Worm (Caenorhabditis elegans) whole organism, young adult: Measurements from ENCODE around the gene rbm-26.

ENCODE experiments used
- F22D6.2 ChIP-seq: sonication (generic microtip); optimal IDR thresholded peaks from 2 replicates; lab custom pipeline; 2016; ENCODE audit warnings: mild to moderate bottlenecking, missing genetic modification characterization, missing compliant biosample characterization
- F23B12.7 ChIP-seq: sonication (generic microtip); optimal IDR thresholded peaks from 2 replicates; lab custom pipeline; 2017; ENCODE audit warnings: missing genetic modification characterization, mild to moderate bottlenecking, missing compliant biosample characterization, antibody characterized with exemption, moderate library complexity; ENCODE audit not compliant: insufficient read depth
- F33H1.4 ChIP-seq: fragments of 200-800 bp; sonication (Bioruptor generic); IDR thresholded peaks from 2 replicates; pipeline ENCODE4 v1.3.6; 2022; ENCODE audit warnings: missing genetic modification reagents, missing genetic modification characterization, missing compliant biosample characterization
- Y95B8A.8 ChIP-seq: fragments of 200-800 bp; sonication (Bioruptor generic); IDR thresholded peaks from 2 replicates; pipeline ENCODE4 v1.3.6; 2022; ENCODE audit warnings: missing genetic modification reagents, missing genetic modification characterization, missing compliant biosample characterization
- ZK185.1 ChIP-seq: sonication (generic microtip); optimal IDR thresholded peaks from 2 replicates; lab custom pipeline; 2016; ENCODE audit warnings: mild to moderate bottlenecking, missing genetic modification characterization, missing compliant biosample characterization; ENCODE audit not compliant: poor library complexity, severe bottlenecking
- aptf-3 ChIP-seq: fragments of 200-800 bp; sonication (Bioruptor generic); IDR thresholded peaks from 2 replicates; pipeline ENCODE4 v1.3.6; 2022; ENCODE audit warnings: missing genetic modification characterization, missing compliant biosample characterization
- bed-2 ChIP-seq: fragments of 200-800 bp; sonication (Bioruptor generic); IDR thresholded peaks from 2 replicates; pipeline ENCODE4 v1.3.6; 2022; ENCODE audit warnings: missing genetic modification reagents, missing genetic modification characterization, missing compliant biosample characterization
- dpl-1 ChIP-seq: fragments of 150-350 bp; optimal IDR thresholded peaks from 2 replicates; lab custom pipeline; 2014; ENCODE audit warnings: missing biosample characterization, missing genetic modification reagents, missing genetic modification characterization
- ekl-4 ChIP-seq: fragments of 200-800 bp; sonication (Bioruptor generic); IDR thresholded peaks from 2 replicates; pipeline ENCODE4 v1.3.6; 2022; ENCODE audit warnings: missing genetic modification reagents, missing genetic modification characterization, missing compliant biosample characterization
- hmg-1.2 ChIP-seq: fragments of 200-800 bp; sonication (Bioruptor generic); IDR thresholded peaks from 2 replicates; pipeline ENCODE4 v1.3.6; 2022; ENCODE audit warnings: missing genetic modification reagents, missing genetic modification characterization, missing compliant biosample characterization
- hrde-1 ChIP-seq: sonication (generic microtip); optimal IDR thresholded peaks from 2 replicates; lab custom pipeline; 2016; ENCODE audit warnings: missing genetic modification characterization, mild to moderate bottlenecking, missing compliant biosample characterization, moderate library complexity, missing genotype, missing genetic modification reagents, borderline replicate concordance
- lsl-1 ChIP-seq: fragments of 200-800 bp; sonication (Bioruptor generic); optimal IDR thresholded peaks from 2 replicates; lab custom pipeline; 2018; ENCODE audit warnings: mild to moderate bottlenecking, missing genetic modification characterization, moderate library complexity, missing compliant biosample characterization
- madf-6 ChIP-seq: fragments of 200-800 bp; sonication (Bioruptor generic); IDR thresholded peaks from 2 replicates; pipeline ENCODE4 v1.3.6; 2022; ENCODE audit warnings: missing genetic modification reagents, missing genetic modification characterization, missing compliant biosample characterization
- nfya-2 ChIP-seq: fragments of 200-800 bp; sonication (Bioruptor generic); IDR thresholded peaks from 2 replicates; pipeline ENCODE4 v1.3.6; 2022; ENCODE audit warnings: missing genetic modification reagents, missing genetic modification characterization, missing compliant biosample characterization
- nfyb-1 ChIP-seq: fragments of 200-800 bp; sonication (Bioruptor generic); IDR thresholded peaks from 2 replicates; pipeline ENCODE4 v1.3.6; 2022; ENCODE audit warnings: missing genetic modification reagents, missing genetic modification characterization, missing compliant biosample characterization
- nhr-80 ChIP-seq: sonication (generic microtip); optimal IDR thresholded peaks from 2 replicates; lab custom pipeline; 2016; ENCODE audit warnings: missing genetic modification characterization, missing compliant biosample characterization
- rec-8 ChIP-seq, 2 experiments: sonication (generic microtip); optimal IDR thresholded peaks; 2 replicates each; lab custom pipeline; 2016; ENCODE audit warnings: mild to moderate bottlenecking in 2 of 2, missing genetic modification characterization in 2 of 2, missing genetic modification reagents in 2 of 2, missing genotype in 2 of 2, missing biosample characterization in 1 of 2, missing compliant biosample characterization in 1 of 2, moderate library complexity in 1 of 2
- repo-1 ChIP-seq: sonication (generic microtip); optimal IDR thresholded peaks from 2 replicates; lab custom pipeline; 2017; ENCODE audit warnings: mild to moderate bottlenecking, missing genetic modification characterization, missing compliant biosample characterization
- snpc-1.1 ChIP-seq: sonication (generic microtip); optimal IDR thresholded peaks from 2 replicates; lab custom pipeline; 2017; ENCODE audit warnings: missing genetic modification characterization, mild to moderate bottlenecking, missing compliant biosample characterization, antibody characterized with exemption, moderate library complexity, missing genotype, missing genetic modification reagents; ENCODE audit not compliant: insufficient read depth
- snpc-4 ChIP-seq, 5 experiments: fragments of 150-350 bp in 1 of 5; sonication (generic microtip) in 4 of 5; optimal IDR thresholded peaks; 2 replicates each; lab custom pipeline; 2014 to 2018; ENCODE audit warnings: missing genetic modification characterization in 5 of 5, missing biosample characterization in 3 of 5, antibody characterized with exemption in 2 of 5, mild to moderate bottlenecking in 2 of 5, missing compliant biosample characterization in 2 of 5, missing genotype in 2 of 5, moderate library complexity in 2 of 5, missing genetic modification reagents in 1 of 5
- sptf-2 ChIP-seq: fragments of 200-800 bp; sonication (Bioruptor generic); optimal IDR thresholded peaks from 2 replicates; lab custom pipeline; 2018; ENCODE audit warnings: mild to moderate bottlenecking, missing genetic modification characterization, missing compliant biosample characterization
- unc-62 ChIP-seq: fragments of 150-350 bp; optimal IDR thresholded peaks from 2 replicates; lab custom pipeline; 2014; ENCODE audit warnings: missing biosample characterization, missing genetic modification reagents, missing genetic modification characterization
- zim-3 ChIP-seq: sonication (generic microtip); optimal IDR thresholded peaks from 2 replicates; lab custom pipeline; 2017; ENCODE audit warnings: mild to moderate bottlenecking, missing genetic modification characterization, moderate library complexity, missing compliant biosample characterization
- ztf-18 ChIP-seq: sonication (generic microtip); optimal IDR thresholded peaks from 2 replicates; lab custom pipeline; 2016; ENCODE audit warnings: missing genotype, mild to moderate bottlenecking, missing genetic modification characterization, missing compliant biosample characterization
- ztf-26 ChIP-seq: sonication (generic microtip); optimal IDR thresholded peaks from 2 replicates; lab custom pipeline; 2017; ENCODE audit warnings: missing genetic modification characterization, missing compliant biosample characterization
- ztf-6 ChIP-seq: fragments of 200-800 bp; sonication (Bioruptor generic); IDR thresholded peaks from 2 replicates; pipeline ENCODE4 v1.3.6; 2022; ENCODE audit warnings: missing genetic modification reagents, missing genetic modification characterization, missing compliant biosample characterization

rbm-26 gene

ce11 chrIII:5729367-5729766 lies 18.0 kb downstream of the rbm-26 start:
- no peak for TF ChIP-seq zim-3 (tag; lab: Kevin White, UChicago)
- 0 out of 2 replicates have a peak, but pooled peaks have one; percentile 9 for TF ChIP-seq hmg-1.2
- TF ChIP-seq snpc-1.1 (tag; lab: Kevin White, UChicago) = no peak

- 0 out of 2 replicates have a peak, but pooled peaks have one; percentile 20 for TF ChIP-seq Y95B8A.8 (GFP tag; lab: Robert Waterston, UW)
- TF ChIP-seq sptf-2 (GFP tag; lab: Kevin White, UChicago) = no peak
- 0 out of 2 replicates have a peak, but pooled peaks have one; percentile 54 for TF ChIP-seq ekl-4 (GFP tag; lab: Robert Waterston, UW)
- TF ChIP-seq F23B12.7 (tag; lab: Kevin White, UChicago) = no peak
- peak; percentile 21 for TF ChIP-seq hrde-1 (tag; lab: Kevin White, UChicago)
- TF ChIP-seq F33H1.4 = 0 out of 2 replicates have a peak, but pooled peaks have one; percentile 15
- peak; percentile 21 for TF ChIP-seq lsl-1 (GFP tag; lab: Kevin White, UChicago)
- TF ChIP-seq madf-6 (GFP tag; lab: Robert Waterston, UW) = peak; percentile 61
Observed at ce11 chrIII:5730041-5730440, 18.7 kb downstream of the rbm-26 start.

ce11 chrIII:5730980-5731636 lies 19.8 kb downstream of the rbm-26 start, which contains the start of the genes B0244.9 and B0244.7:
Gene B0244.9 (minus strand): TSS chrIII:5731030.
Gene B0244.7 (plus strand): TSS chrIII:5731501.
- TF ChIP-seq nhr-80 (peak; percentile 16), nfya-2 (GFP tag; lab: Robert Waterston, UW) (no peak)

ce11 chrIII:5732925-5733324 lies 21.6 kb downstream of the rbm-26 start, which contains the start of gene B0244.17:
Gene B0244.17 (plus strand): TSS chrIII:5733225.
- no peak for TF ChIP-seq F22D6.2 (tag; lab: Kevin White, UChicago)
- TF ChIP-seq nhr-80 = peak; percentile 0

ce11 chrIII:5734328-5734727 lies 23.0 kb downstream of the rbm-26 start:
- no peak for TF ChIP-seq snpc-4 (GFP tag; optimal IDR thresholded peaks at IDR 0.05; lab: Kevin White, UChicago)
- peak in 2 of 4 experiments; percentile 45 to 66 for TF ChIP-seq snpc-4 (tag; optimal IDR thresholded peaks at IDR 0.05; lab: Kevin White, UChicago)
- no peak for TF ChIP-seq bed-2 (GFP tag; lab: Robert Waterston, UW)

ce11 chrIII:5734905-5735304 lies 23.6 kb downstream of the rbm-26 start, which contains the start of gene B0244.10:
Gene B0244.10 (plus strand): TSS chrIII:5735158.
- TF ChIP-seq ZK185.1 (no peak), nhr-80 (peak; percentile 49), ztf-18 (tag; lab: Kevin White, UChicago) (no peak), nfyb-1 (GFP tag; lab: Robert Waterston, UW) (no peak), unc-62 (GFP tag; lab: Kevin White, UChicago) (no peak), rec-8 (tag; optimal IDR thresholded peaks at IDR 0.05; lab: Kevin White, UChicago) (no peak)

- TF ChIP-seq ztf-6 (GFP tag; lab: Robert Waterston, UW) = no peak
Observed at ce11 chrIII:5737708-5738107, 26.4 kb downstream of the rbm-26 start, which contains the start of gene B0244.6. Gene B0244.6 (plus strand): TSS chrIII:5738008.

- TF ChIP-seq F23B12.7 (tag; lab: Kevin White, UChicago) (no peak), dpl-1 (GFP tag; lab: Kevin White, UChicago) (no peak), repo-1 (tag; lab: Kevin White, UChicago) (no peak), ztf-26 (tag; lab: Kevin White, UChicago) (no peak), aptf-3 (GFP tag; lab: Robert Waterston, UW) (no peak)
Observed at ce11 chrIII:5740666-5741065, 29.3 kb downstream of the rbm-26 start, which contains the start of gene B0244.16. Gene B0244.16 (plus strand): TSS chrIII:5740966.
